Fruit fly (Drosophila melanogaster): Measurements from ENCODE around the gene CG7706.

CG7706 gene

DNA sequence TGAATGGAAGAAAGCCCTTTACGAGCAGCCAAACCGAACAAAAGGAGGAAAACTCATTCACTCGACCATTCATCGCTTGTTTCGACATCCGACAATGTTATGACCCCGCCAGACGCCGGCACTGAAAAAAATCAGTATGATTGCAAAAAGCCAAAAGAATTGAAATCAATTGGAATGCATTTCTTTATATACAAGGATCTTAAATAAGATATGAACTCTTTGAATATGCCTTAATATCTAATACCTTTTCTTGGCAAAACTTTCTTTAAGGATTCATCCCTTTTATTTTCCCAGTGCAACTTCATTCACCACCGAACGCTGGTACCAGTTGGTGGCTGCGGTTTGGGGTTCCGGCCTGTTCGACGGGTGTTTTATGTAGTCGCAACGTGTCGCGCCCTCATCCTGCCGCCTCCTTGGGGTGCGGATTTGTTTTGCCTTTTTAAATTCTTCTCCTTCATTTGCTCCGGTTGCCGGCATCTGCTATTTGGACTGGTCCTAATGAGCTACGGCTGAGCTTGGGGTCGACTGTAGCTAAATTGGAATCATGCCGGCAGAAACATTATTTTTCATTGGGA is 42.2 kb downstream of the CG7706 start (continued):
- TF ChIP-seq Dip3 (GFP tag; optimal IDR thresholded peaks at IDR 0.05): peak; percentile 79
- TF ChIP-seq p53 (GFP tag; optimal IDR thresholded peaks at IDR 0.05): peak; percentile 49
- no peak; the same call in 1 of the 2 replicates for TF ChIP-seq rib (GFP tag; IDR thresholded peaks at IDR 0.05)
- TF ChIP-seq ac (GFP tag; optimal IDR thresholded peaks at IDR 0.05): no peak
- peak; percentile 75 for TF ChIP-seq schlank (tag; optimal IDR thresholded peaks at IDR 0.05)
- TF ChIP-seq CG12236 (GFP tag; optimal IDR thresholded peaks at IDR 0.05): peak; percentile 47
- TF ChIP-seq Dfd (GFP tag; optimal IDR thresholded peaks at IDR 0.05): no peak
- peak; percentile 9 for TF ChIP-seq CG3995 (GFP tag; optimal IDR thresholded peaks at IDR 0.05)
- no peak for TF ChIP-seq knrl (GFP tag; IDR thresholded peaks at IDR 0.05; ENCODE audit: partially characterized antibody)
- peak; percentile 62 for TF ChIP-seq CG6654 (GFP tag; optimal IDR thresholded peaks at IDR 0.05)
- TF ChIP-seq ase (GFP tag; IDR thresholded peaks at IDR 0.05): peak; percentile 76; the same call in 2 of the 3 replicates
- peak; percentile 86 for TF ChIP-seq tap (tag; optimal IDR thresholded peaks at IDR 0.05)
- TF ChIP-seq CG2875 (GFP tag; optimal IDR thresholded peaks at IDR 0.05): peak; percentile 71
- TF ChIP-seq CG13287 (GFP tag; IDR thresholded peaks at IDR 0.05; ENCODE audit: partially characterized antibody): no peak
- peak; percentile 73 for TF ChIP-seq fu2 (GFP tag; optimal IDR thresholded peaks at IDR 0.05)
- peak; percentile 65 for TF ChIP-seq Bdp1 (GFP tag; optimal IDR thresholded peaks at IDR 0.05)
- no peak for TF ChIP-seq inv (GFP tag; IDR thresholded peaks at IDR 0.05; ENCODE audit: partially characterized antibody)
- TF ChIP-seq unc-4 (GFP tag; IDR thresholded peaks at IDR 0.05; ENCODE audit: partially characterized antibody): no peak
- TF ChIP-seq wek (GFP tag; optimal IDR thresholded peaks at IDR 0.05): peak; percentile 77
- TF ChIP-seq CG18262 (tag; optimal IDR thresholded peaks at IDR 0.05): peak; percentile 90
- peak; percentile 61 for TF ChIP-seq CG10431 (GFP tag; optimal IDR thresholded peaks at IDR 0.05)
- TF ChIP-seq D (optimal IDR thresholded peaks at IDR 0.05): no peak
- peak; percentile 81 for TF ChIP-seq D (GFP tag; optimal IDR thresholded peaks at IDR 0.05)
- peak; percentile 83 for TF ChIP-seq sob (GFP tag; IDR thresholded peaks at IDR 0.05)
- peak; percentile 17 for TF ChIP-seq nom (GFP tag; optimal IDR thresholded peaks at IDR 0.05)
- peak; percentile 81 for TF ChIP-seq Side (GFP tag; optimal IDR thresholded peaks at IDR 0.05)
- no peak for TF ChIP-seq Dip2 (GFP tag; IDR thresholded peaks at IDR 0.05)
- peak; percentile 73 for TF ChIP-seq CG15011 (GFP tag; optimal IDR thresholded peaks at IDR 0.05)
- TF ChIP-seq psq (GFP tag; optimal IDR thresholded peaks at IDR 0.05): peak; percentile 16
- peak; percentile 36 for TF ChIP-seq CG8359 (GFP tag; optimal IDR thresholded peaks at IDR 0.05; ENCODE audit: borderline replicate concordance)
- peak; percentile 66; the same call in 2 of the 3 replicates for TF ChIP-seq so (GFP tag; IDR thresholded peaks at IDR 0.05)
- peak; percentile 82 for TF ChIP-seq ind (GFP tag; optimal IDR thresholded peaks at IDR 0.05)
- TF ChIP-seq dmrt11E (tag; optimal IDR thresholded peaks at IDR 0.05): peak; percentile 52
- TF ChIP-seq trem (tag; optimal IDR thresholded peaks at IDR 0.05): peak; percentile 63
- peak; percentile 93 for TF ChIP-seq CG2712 (tag; optimal IDR thresholded peaks at IDR 0.05)
- peak; percentile 10 for TF ChIP-seq pzg (GFP tag; optimal IDR thresholded peaks at IDR 0.05)
- TF ChIP-seq zfh2 (GFP tag; optimal IDR thresholded peaks at IDR 0.05): peak; percentile 78
- no peak for TF ChIP-seq ftz-f1 (GFP tag; optimal IDR thresholded peaks at IDR 0.05)
- peak; percentile 95 for TF ChIP-seq Fer1 (GFP tag; optimal IDR thresholded peaks at IDR 0.05)
- no peak for TF ChIP-seq sna (GFP tag; IDR thresholded peaks at IDR 0.05; ENCODE audit: partially characterized antibody)
- TF ChIP-seq CG1529 (GFP tag; optimal IDR thresholded peaks at IDR 0.05): peak; percentile 71
- peak; percentile 81 for TF ChIP-seq CG17328 (GFP tag; IDR thresholded peaks at IDR 0.05)
- TF ChIP-seq stc (GFP tag; IDR thresholded peaks at IDR 0.05): peak; percentile 78
- no peak for TF ChIP-seq ash1 (GFP tag; optimal IDR thresholded peaks at IDR 0.05)
- peak; percentile 79 for TF ChIP-seq CG1233 (GFP tag; optimal IDR thresholded peaks at IDR 0.05)
- peak; percentile 46 for TF ChIP-seq Vsx1 (GFP tag; optimal IDR thresholded peaks at IDR 0.05)
- no peak for TF ChIP-seq fru (optimal IDR thresholded peaks at IDR 0.05)
- no peak; the same call in 1 of the 2 replicates for TF ChIP-seq bowl (GFP tag; IDR thresholded peaks at IDR 0.05)
- TF ChIP-seq CG2678 (tag; optimal IDR thresholded peaks at IDR 0.05): peak; percentile 94
- no peak for TF ChIP-seq hb (GFP tag; IDR thresholded peaks at IDR 0.05; ENCODE audit: partially characterized antibody)
